Worm (Caenorhabditis elegans) whole organism, L2 larva: Measurements from ENCODE around the gene cutl-26.

Experiments used
- C34F6.9 ChIP-seq: fragments of 150-350 bp; optimal IDR thresholded peaks from 2 replicates; lab custom pipeline; 2014; ENCODE audit warnings: missing biosample characterization, missing genetic modification characterization
- Y55F3AM.14 ChIP-seq: fragments of 200-800 bp; sonication (Bioruptor generic); optimal IDR thresholded peaks from 2 replicates; lab custom pipeline; 2018; ENCODE audit warnings: mild to moderate bottlenecking, missing genetic modification characterization, missing compliant biosample characterization
- ZK546.5 ChIP-seq: sonication (generic microtip); optimal IDR thresholded peaks from 2 replicates; lab custom pipeline; 2017; ENCODE audit warnings: missing biosample characterization, missing genetic modification characterization
- crh-2 ChIP-seq: sonication (generic microtip); optimal IDR thresholded peaks from 2 replicates; lab custom pipeline; 2017; ENCODE audit warnings: missing biosample characterization, missing genetic modification characterization
- elt-1 ChIP-seq: fragments of 150-350 bp; optimal IDR thresholded peaks from 2 replicates; lab custom pipeline; 2014; ENCODE audit warnings: missing biosample characterization, missing genetic modification characterization
- elt-3 ChIP-seq: sonication (generic microtip); optimal IDR thresholded peaks from 2 replicates; lab custom pipeline; 2017; ENCODE audit warnings: missing biosample characterization, missing genetic modification characterization
- fos-1 ChIP-seq: fragments of 150-350 bp; optimal IDR thresholded peaks from 2 replicates; lab custom pipeline; 2014; ENCODE audit warnings: missing biosample characterization, missing genetic modification characterization
- lin-11 ChIP-seq: fragments of 150-350 bp; sonication (generic microtip); optimal IDR thresholded peaks from 2 replicates; lab custom pipeline; 2014; ENCODE audit warnings: missing biosample characterization, missing genetic modification characterization, inconsistent platforms, mixed read lengths
- lin-13 ChIP-seq: fragments of 150-350 bp; optimal IDR thresholded peaks from 2 replicates; lab custom pipeline; 2014; ENCODE audit warnings: missing biosample characterization, missing genetic modification reagents, missing genetic modification characterization
- mbf-1 ChIP-seq: sonication (generic microtip); optimal IDR thresholded peaks from 2 replicates; lab custom pipeline; 2017; ENCODE audit warnings: missing biosample characterization, missing genetic modification characterization
- nhr-10 ChIP-seq: sonication (generic microtip); optimal IDR thresholded peaks from 2 replicates; lab custom pipeline; 2017; ENCODE audit warnings: missing biosample characterization, missing genetic modification characterization
- nhr-11 ChIP-seq: fragments of 150-350 bp; optimal IDR thresholded peaks from 2 replicates; lab custom pipeline; 2014; ENCODE audit warnings: missing biosample characterization, missing genetic modification characterization
- nhr-12 ChIP-seq: fragments of 150-350 bp; optimal IDR thresholded peaks from 2 replicates; lab custom pipeline; 2014; ENCODE audit warnings: missing biosample characterization, missing genetic modification characterization
- nhr-237 ChIP-seq: fragments of 150-350 bp; optimal IDR thresholded peaks from 2 replicates; lab custom pipeline; 2014; ENCODE audit warnings: missing biosample characterization, missing genetic modification characterization
- nhr-6 ChIP-seq: fragments of 150-350 bp; optimal IDR thresholded peaks from 2 replicates; lab custom pipeline; 2014; ENCODE audit warnings: missing biosample characterization, missing genetic modification characterization
- nhr-77 ChIP-seq: fragments of 150-350 bp; optimal IDR thresholded peaks from 2 replicates; lab custom pipeline; 2014; ENCODE audit warnings: missing biosample characterization, missing genetic modification characterization
- peb-1 ChIP-seq: fragments of 150-350 bp; optimal IDR thresholded peaks from 2 replicates; lab custom pipeline; 2014; ENCODE audit warnings: missing biosample characterization, missing genetic modification characterization
- sem-4 ChIP-seq: fragments of 150-350 bp; optimal IDR thresholded peaks from 2 replicates; lab custom pipeline; 2014; ENCODE audit warnings: missing biosample characterization, missing genetic modification reagents, missing genetic modification characterization
- skn-1 ChIP-seq: sonication (generic microtip); optimal IDR thresholded peaks from 2 replicates; lab custom pipeline; 2017; ENCODE audit warnings: missing biosample characterization, missing genetic modification characterization
- sma-3 ChIP-seq: sonication (generic microtip); optimal IDR thresholded peaks from 2 replicates; lab custom pipeline; 2016; ENCODE audit warnings: missing genetic modification reagents, missing genetic modification characterization, missing compliant biosample characterization
- unc-39 ChIP-seq: fragments of 150-350 bp; optimal IDR thresholded peaks from 2 replicates; lab custom pipeline; 2014; ENCODE audit warnings: missing biosample characterization, missing genetic modification characterization
- unc-55 ChIP-seq: fragments of 150-350 bp; sonication (generic microtip); optimal IDR thresholded peaks from 3 replicates; lab custom pipeline; 2014; ENCODE audit warnings: missing biosample characterization, missing genetic modification reagents, missing genetic modification characterization
- zag-1 ChIP-seq: fragments of 150-350 bp; optimal IDR thresholded peaks from 2 replicates; lab custom pipeline; 2014; ENCODE audit warnings: missing biosample characterization, missing genetic modification characterization
- ztf-1 ChIP-seq: fragments of 200-800 bp; sonication (Bioruptor generic); conservative IDR thresholded peaks from 2 replicates; pipeline ENCODE4 v1.3.6; 2022; ENCODE audit warnings: missing genetic modification characterization, missing compliant biosample characterization
- ztf-11 ChIP-seq: sonication (generic microtip); optimal IDR thresholded peaks from 2 replicates; lab custom pipeline; 2017; ENCODE audit warnings: missing biosample characterization, missing genetic modification characterization
- ztf-4 ChIP-seq: fragments of 150-350 bp; optimal IDR thresholded peaks from 2 replicates; lab custom pipeline; 2014; ENCODE audit warnings: missing biosample characterization, missing genetic modification characterization

cutl-26 gene

ce11 chrIV:654526-655440 lies 52.8 kb downstream of the cutl-26 start, which contains the start of the genes rpl-15 and K11H12.8 (continued):
- peak; percentile 77 for TF ChIP-seq nhr-11 (tag; lab: Kevin White, UChicago)
- TF ChIP-seq peb-1 (tag; lab: Kevin White, UChicago) = no peak
- TF ChIP-seq nhr-237 (tag; lab: Kevin White, UChicago) = peak; percentile 91
- TF ChIP-seq sem-4 (tag; lab: Kevin White, UChicago) = peak; percentile 100
- peak; percentile 48 for TF ChIP-seq elt-1
- TF ChIP-seq crh-2 = peak; percentile 100

ce11 chrIV:653138-653848 lies 54.2 kb downstream of the cutl-26 start, which contains the start of gene K11H12.1:
Gene K11H12.1, minus strand, starts transcription at chrIV:653421.
- TF ChIP-seq sma-3 (GFP tag; lab: Kevin White, UChicago) (no peak), C34F6.9 (tag; lab: Kevin White, UChicago) (no peak), ztf-1 (no peak), unc-55 (GFP tag; lab: Kevin White, UChicago) (no peak), unc-39 (tag; lab: Kevin White, UChicago) (no peak), skn-1 (no peak), ztf-11 (tag; lab: Kevin White, UChicago) (no peak), zag-1 (no peak), nhr-12 (no peak), lin-11 (tag; lab: Kevin White, UChicago) (no peak), Y55F3AM.14 (no peak), nhr-6 (tag; lab: Kevin White, UChicago) (no peak), ztf-4 (no peak), nhr-77 (tag; lab: Kevin White, UChicago) (no peak), nhr-10 (tag; lab: Kevin White, UChicago) (no peak)

ce11 chrIV:649365-649764 lies 58.2 kb downstream of the cutl-26 start, which contains the start of gene K11H12.9:
Gene K11H12.9, plus strand, starts transcription at chrIV:649665.
- no peak for TF ChIP-seq unc-55 (GFP tag; lab: Kevin White, UChicago)
- TF ChIP-seq mbf-1 (tag; lab: Kevin White, UChicago) = no peak
- no peak for TF ChIP-seq lin-13 (GFP tag; lab: Kevin White, UChicago)
- no peak for TF ChIP-seq ztf-4
- no peak for TF ChIP-seq crh-2
- no peak for TF ChIP-seq fos-1 (tag; lab: Kevin White, UChicago)
- no peak for TF ChIP-seq nhr-77 (tag; lab: Kevin White, UChicago)
- TF ChIP-seq ZK546.5 (tag; lab: Kevin White, UChicago) = no peak
- TF ChIP-seq elt-3 (tag; lab: Kevin White, UChicago) = no peak
- TF ChIP-seq nhr-237 (tag; lab: Kevin White, UChicago) = no peak
- no peak for TF ChIP-seq sma-3 (GFP tag; lab: Kevin White, UChicago)
